Fruit fly (Drosophila melanogaster) whole organism, pupa: Measurements from ENCODE around the gene CG32267.

Experiments
- CG12605 ChIP-seq: fragments of 200-800 bp; sonication (Bioruptor generic); IDR thresholded peaks from 2 replicates; pipeline ENCODE4 v1.3.6; 2022; ENCODE audit warnings: missing biosample characterization, missing genetic modification characterization
- CG13204 ChIP-seq: fragments of 200-800 bp; sonication (Bioruptor generic); optimal IDR thresholded peaks from 2 replicates; lab custom pipeline; 2018; ENCODE audit warnings: missing biosample characterization, mild to moderate bottlenecking, missing genetic modification characterization, moderate library complexity
- CG14655 ChIP-seq: fragments of 200-800 bp; sonication (Bioruptor generic); optimal IDR thresholded peaks from 3 replicates; lab custom pipeline; 2017; ENCODE audit warnings: mild to moderate bottlenecking, missing biosample characterization, missing genetic modification reagents, missing genetic modification characterization
- CG15710 ChIP-seq: fragments of 200-800 bp; sonication (Bioruptor generic); optimal IDR thresholded peaks from 2 replicates; lab custom pipeline; 2018; ENCODE audit warnings: missing biosample characterization, mild to moderate bottlenecking, missing genetic modification characterization, moderate library complexity
- CG17806 ChIP-seq: fragments of 200-800 bp; sonication (Bioruptor generic); optimal IDR thresholded peaks from 2 replicates; lab custom pipeline; 2018; ENCODE audit warnings: missing biosample characterization, mild to moderate bottlenecking, missing genetic modification characterization, moderate library complexity
- CG4496 ChIP-seq: fragments of 200-800 bp; sonication (Bioruptor generic); IDR thresholded peaks from 3 replicates; pipeline ENCODE4 v1.3.6; 2022; ENCODE audit warnings: missing biosample characterization, missing genetic modification characterization
- CG8159 ChIP-seq: fragments of 200-800 bp; sonication (Bioruptor generic); optimal IDR thresholded peaks from 3 replicates; lab custom pipeline; 2018; ENCODE audit warnings: missing biosample characterization, mild to moderate bottlenecking, missing genetic modification characterization, moderate library complexity
- CG8301 ChIP-seq: fragments of 200-800 bp; sonication (Bioruptor generic); optimal IDR thresholded peaks from 2 replicates; lab custom pipeline; 2018; ENCODE audit warnings: missing biosample characterization, mild to moderate bottlenecking, missing genetic modification characterization
- D1 ChIP-seq: fragments of 200-800 bp; sonication (Bioruptor generic); optimal IDR thresholded peaks from 2 replicates; lab custom pipeline; 2018; ENCODE audit warnings: missing biosample characterization, mild to moderate bottlenecking, missing genetic modification characterization, moderate library complexity
- Ets98B ChIP-seq: fragments of 200-800 bp; sonication (Bioruptor generic); IDR thresholded peaks from 2 replicates; pipeline ENCODE4 v1.3.6; 2022; ENCODE audit warnings: missing biosample characterization, missing genetic modification characterization
- Pif1A ChIP-seq: fragments of 200-800 bp; sonication (Bioruptor generic); optimal IDR thresholded peaks from 3 replicates; lab custom pipeline; 2016; ENCODE audit warnings: missing biosample characterization, missing genetic modification characterization
- Pif1B ChIP-seq: fragments of 200-800 bp; sonication (Bioruptor generic); optimal IDR thresholded peaks from 3 replicates; lab custom pipeline; 2016; ENCODE audit warnings: missing biosample characterization, missing genetic modification characterization
- gl ChIP-seq: fragments of 200-800 bp; sonication (Bioruptor generic); optimal IDR thresholded peaks from 2 replicates; lab custom pipeline; 2018; ENCODE audit warnings: missing biosample characterization, mild to moderate bottlenecking, missing genetic modification characterization

dm6 chr3L:3479551-3479950 lies 7.6 kb upstream of the CG32267 start:
- TF ChIP-seq gl (no peak), CG13204 (GFP tag; lab: Kevin White, UChicago) (no peak), CG4496 (GFP tag; lab: Robert Waterston, UW) (no peak), Pif1A (no peak), CG17806 (tag; lab: Kevin White, UChicago) (no peak), D1 (tag; lab: Kevin White, UChicago) (no peak), Ets98B (GFP tag; lab: Robert Waterston, UW) (no peak), Pif1B (no peak), CG15710 (tag; lab: Kevin White, UChicago) (no peak), CG8159 (peak; percentile 10), CG8301 (tag; lab: Kevin White, UChicago) (no peak), CG14655 (peak; percentile 11), CG12605 (GFP tag; lab: Robert Waterston, UW) (no peak)
